Worm (Caenorhabditis elegans) whole organism, mixed stage, embryonic: ENCODE data around the gene F31E8.4.
"Not testable (repeated sequence)": the region's sequence is repeated elsewhere in the genome, so short reads cannot be mapped to it uniquely, and the experiment has no call there.

Experiments
- bed-3 ChIP-seq: fragments of 200-800 bp; sonication (Bioruptor generic); optimal IDR thresholded peaks from 3 replicates; lab custom pipeline; 2018; ENCODE audit warnings: mild to moderate bottlenecking, missing genetic modification characterization, moderate library complexity, missing compliant biosample characterization
- blmp-1 ChIP-seq: fragments of 150-350 bp; optimal IDR thresholded peaks from 2 replicates; lab custom pipeline; 2014; ENCODE audit warnings: missing biosample characterization, missing genetic modification characterization
- ceh-39 ChIP-seq: fragments of 150-350 bp; optimal IDR thresholded peaks from 2 replicates; lab custom pipeline; 2014; ENCODE audit warnings: missing biosample characterization, missing genetic modification characterization
- ceh-43 ChIP-seq: fragments of 200-800 bp; sonication (Bioruptor generic); optimal IDR thresholded peaks from 2 replicates; lab custom pipeline; 2018; ENCODE audit warnings: mild to moderate bottlenecking, missing genetic modification characterization, moderate library complexity, missing compliant biosample characterization
- ceh-83 ChIP-seq: fragments of 200-800 bp; sonication (Bioruptor generic); optimal IDR thresholded peaks from 2 replicates; lab custom pipeline; 2018; ENCODE audit warnings: mild to moderate bottlenecking, missing genetic modification characterization, missing compliant biosample characterization
- ces-1 ChIP-seq: fragments of 150-350 bp; optimal IDR thresholded peaks from 2 replicates; lab custom pipeline; 2014; ENCODE audit warnings: missing biosample characterization, missing genetic modification reagents, missing genetic modification characterization
- cnd-1 ChIP-seq: fragments of 200-800 bp; sonication (Bioruptor generic); optimal IDR thresholded peaks from 2 replicates; lab custom pipeline; 2018; ENCODE audit warnings: mild to moderate bottlenecking, missing genetic modification characterization, missing compliant biosample characterization
- drap-1 ChIP-seq: fragments of 200-800 bp; sonication (Bioruptor generic); optimal IDR thresholded peaks from 3 replicates; lab custom pipeline; 2018; ENCODE audit warnings: mild to moderate bottlenecking, missing genetic modification characterization, missing compliant biosample characterization
- elt-1 ChIP-seq: sonication (generic microtip); optimal IDR thresholded peaks from 2 replicates; lab custom pipeline; 2017; ENCODE audit warnings: missing genetic modification characterization, mild to moderate bottlenecking, missing compliant biosample characterization, antibody characterized with exemption, moderate library complexity, borderline replicate concordance; ENCODE audit not compliant: insufficient read depth
- elt-3 ChIP-seq: fragments of 150-350 bp; optimal IDR thresholded peaks from 2 replicates; lab custom pipeline; 2014; ENCODE audit warnings: missing biosample characterization, missing genetic modification characterization
- flh-1 ChIP-seq: fragments of 200-800 bp; sonication (Bioruptor generic); optimal IDR thresholded peaks from 2 replicates; lab custom pipeline; 2018; ENCODE audit warnings: mild to moderate bottlenecking, missing genetic modification characterization, moderate library complexity, missing compliant biosample characterization
- ham-2 ChIP-seq: fragments of 200-800 bp; sonication (Bioruptor generic); optimal IDR thresholded peaks from 2 replicates; lab custom pipeline; 2018; ENCODE audit warnings: mild to moderate bottlenecking, missing genetic modification characterization, missing compliant biosample characterization
- hlh-1 ChIP-seq: fragments of 150-350 bp; optimal IDR thresholded peaks from 2 replicates; lab custom pipeline; 2014; ENCODE audit warnings: missing biosample characterization, missing genetic modification reagents, missing genetic modification characterization
- lin-13 ChIP-seq: fragments of 150-350 bp; optimal IDR thresholded peaks from 2 replicates; lab custom pipeline; 2014; ENCODE audit warnings: missing biosample characterization, missing genetic modification characterization
- lsy-2 ChIP-seq: fragments of 150-350 bp; optimal IDR thresholded peaks from 2 replicates; lab custom pipeline; 2014; ENCODE audit warnings: missing biosample characterization, missing genetic modification characterization
- mab-5 ChIP-seq: fragments of 150-350 bp; optimal IDR thresholded peaks from 2 replicates; lab custom pipeline; 2014; ENCODE audit warnings: missing biosample characterization, missing genetic modification characterization
- nhr-12 ChIP-seq: fragments of 150-350 bp; optimal IDR thresholded peaks from 2 replicates; lab custom pipeline; 2014; ENCODE audit warnings: missing biosample characterization, missing genetic modification characterization
- nhr-2 ChIP-seq: fragments of 150-350 bp; optimal IDR thresholded peaks from 2 replicates; lab custom pipeline; 2014; ENCODE audit warnings: missing biosample characterization, missing genetic modification characterization
- nhr-237 ChIP-seq: fragments of 150-350 bp; optimal IDR thresholded peaks from 2 replicates; lab custom pipeline; 2014; ENCODE audit warnings: missing biosample characterization, missing genetic modification characterization
- nhr-76 ChIP-seq: sonication (generic microtip); optimal IDR thresholded peaks from 2 replicates; lab custom pipeline; 2017; ENCODE audit warnings: missing biosample characterization, missing genetic modification characterization
- pha-4 ChIP-seq: fragments of 150-350 bp; optimal IDR thresholded peaks from 2 replicates; lab custom pipeline; 2018; ENCODE audit warnings: missing biosample characterization, missing genetic modification reagents, missing genetic modification characterization
- sem-2 ChIP-seq: fragments of 200-800 bp; sonication (Bioruptor generic); optimal IDR thresholded peaks from 2 replicates; lab custom pipeline; 2018; ENCODE audit warnings: mild to moderate bottlenecking, missing genetic modification characterization, missing compliant biosample characterization
- snpc-4 ChIP-seq: fragments of 150-350 bp; optimal IDR thresholded peaks from 2 replicates; lab custom pipeline; 2014; ENCODE audit warnings: missing biosample characterization, missing genetic modification characterization
- sptf-1 ChIP-seq: sonication (generic microtip); optimal IDR thresholded peaks from 2 replicates; lab custom pipeline; 2017; ENCODE audit warnings: mild to moderate bottlenecking, missing genetic modification characterization, moderate library complexity, missing compliant biosample characterization
- tbx-8 ChIP-seq: fragments of 200-800 bp; sonication (Bioruptor generic); optimal IDR thresholded peaks from 2 replicates; lab custom pipeline; 2018; ENCODE audit warnings: mild to moderate bottlenecking, missing genetic modification characterization, moderate library complexity, missing compliant biosample characterization
- unc-120 ChIP-seq: sonication (generic microtip); optimal IDR thresholded peaks from 2 replicates; lab custom pipeline; 2017; ENCODE audit warnings: missing genetic modification characterization, missing compliant biosample characterization; ENCODE audit not compliant: poor library complexity, severe bottlenecking
- unc-39 ChIP-seq: fragments of 150-350 bp; optimal IDR thresholded peaks from 2 replicates; lab custom pipeline; 2014; ENCODE audit warnings: missing biosample characterization, missing genetic modification characterization
- unc-62 ChIP-seq: fragments of 150-350 bp; optimal IDR thresholded peaks from 2 replicates; lab custom pipeline; 2014; ENCODE audit warnings: missing biosample characterization, missing genetic modification reagents, missing genetic modification characterization
- zip-8 ChIP-seq: fragments of 150-350 bp; optimal IDR thresholded peaks from 2 replicates; lab custom pipeline; 2014; ENCODE audit warnings: missing biosample characterization, missing genetic modification characterization
- ztf-11 ChIP-seq: fragments of 150-350 bp; optimal IDR thresholded peaks from 2 replicates; lab custom pipeline; 2014; ENCODE audit warnings: missing biosample characterization, missing genetic modification characterization

F31E8.4 gene

DNA sequence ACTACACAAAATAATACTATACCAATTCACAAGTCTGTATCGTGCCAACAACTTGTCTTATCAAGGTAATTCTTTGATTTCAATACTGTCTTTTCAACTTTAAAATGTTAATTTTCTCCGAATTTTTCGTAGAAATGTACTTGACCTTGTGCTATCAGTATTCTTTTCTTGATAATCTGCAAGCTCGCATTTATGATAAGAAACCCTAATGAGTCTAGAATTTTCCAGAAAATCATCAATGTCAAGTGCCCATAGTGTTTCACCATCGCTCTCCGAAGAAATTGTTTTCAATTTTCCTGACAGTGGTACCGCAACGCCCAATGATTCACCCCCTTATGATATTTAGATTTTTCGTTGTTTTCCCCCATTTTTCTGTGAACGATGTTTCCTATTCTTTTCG, 18.7 kb downstream of the F31E8.4 start:
- TF ChIP-seq zip-8 (tag; lab: Kevin White, UChicago) = no peak
- no peak for TF ChIP-seq sem-2 (GFP tag; lab: Kevin White, UChicago)
- TF ChIP-seq hlh-1 (tag; lab: Kevin White, UChicago) = no peak
- no peak for TF ChIP-seq cnd-1 (tag; lab: Kevin White, UChicago)
- TF ChIP-seq nhr-237 = no peak
- TF ChIP-seq tbx-8 = no peak
- TF ChIP-seq ceh-39 (tag; lab: Kevin White, UChicago) = no peak
- no peak for TF ChIP-seq bed-3 (GFP tag; lab: Kevin White, UChicago)
- no peak for TF ChIP-seq lsy-2 (tag; lab: Kevin White, UChicago)
- no peak for TF ChIP-seq ztf-11
- TF ChIP-seq, all 35 proteins: peak for 0

DNA sequence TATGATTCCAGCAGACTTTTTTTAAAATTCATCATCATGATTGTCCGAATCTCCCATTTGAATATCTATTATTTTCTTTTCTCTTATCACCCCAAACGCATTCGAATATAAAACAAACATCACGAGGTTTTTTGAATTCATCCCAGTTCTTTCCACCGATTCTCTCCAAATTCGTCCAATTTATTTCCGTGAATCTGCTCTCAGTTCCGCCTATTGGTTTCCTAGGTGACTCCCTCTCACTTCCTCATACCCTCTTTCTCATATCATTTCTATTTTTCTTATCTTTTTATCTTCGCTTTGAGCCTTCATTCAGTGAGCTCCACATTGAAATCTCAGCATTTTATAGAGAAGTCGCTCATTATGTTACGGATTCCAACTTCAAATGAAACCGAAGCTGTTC, 20.9 kb downstream of the F31E8.4 start, which contains the start of gene T13C2.7:
Gene T13C2.7 (plus strand): TSS at position 301 of the 400 bp plus-strand sequence.
- TF ChIP-seq lsy-2 (tag; lab: Kevin White, UChicago) = no peak

DNA sequence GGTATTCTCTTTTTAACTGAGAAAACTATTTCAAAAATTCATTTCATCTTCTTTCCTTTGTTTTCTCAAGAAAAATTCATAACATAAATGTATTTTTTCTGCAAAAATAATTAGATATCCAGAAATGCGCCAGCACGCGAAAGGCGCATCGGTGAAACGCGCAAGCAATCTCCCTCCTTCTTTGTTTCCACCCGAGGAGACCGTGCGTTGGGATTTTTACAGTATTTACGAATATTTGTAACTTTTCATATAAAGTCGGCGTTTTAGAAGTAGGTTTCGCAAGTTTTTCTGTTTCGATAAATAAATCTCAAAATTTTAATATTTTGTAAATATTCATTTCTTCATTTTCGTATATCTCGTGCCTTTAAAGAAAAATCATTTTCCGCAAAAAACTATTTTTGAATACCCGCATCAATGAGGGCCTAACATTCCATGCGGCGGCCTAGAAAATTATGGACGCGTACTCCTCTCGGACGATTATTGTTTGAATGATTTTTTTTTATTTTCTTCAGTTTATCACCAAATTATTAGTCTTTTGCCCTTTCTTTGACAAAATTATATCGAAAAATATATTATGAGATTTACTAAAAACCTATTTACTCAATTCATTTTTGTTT, 23.4 kb downstream of the F31E8.4 start, which contains the start of gene ssup-72:
Gene ssup-72 (plus strand): TSS at position 181 of the 617 bp plus-strand sequence.
- TF ChIP-seq ces-1 (GFP tag; lab: Kevin White, UChicago) (peak; percentile 44), sptf-1 (peak; percentile 9), blmp-1 (tag; lab: Kevin White, UChicago) (no peak)

DNA sequence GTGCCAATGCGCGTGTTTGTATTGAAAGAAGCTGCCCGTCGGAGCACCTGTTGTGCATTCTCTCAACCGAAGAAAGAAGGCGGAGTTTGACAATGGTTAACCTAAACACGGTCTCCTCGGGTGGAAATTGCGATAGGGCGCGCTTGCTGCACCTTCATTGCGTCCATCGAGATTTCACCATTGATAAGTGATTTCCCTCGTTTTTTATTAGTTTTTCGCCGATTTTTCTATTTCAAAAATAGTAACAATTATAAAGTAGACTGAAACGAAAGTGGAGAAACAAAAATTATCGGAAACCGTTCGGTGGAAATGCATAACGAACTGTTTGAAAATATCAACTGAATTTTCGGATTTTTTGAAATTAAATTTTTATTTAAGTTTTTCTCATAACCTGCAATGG, 24.9 kb downstream of the F31E8.4 start, which contains the start of gene agr-1:
Gene agr-1 (minus strand): TSS at position 101 of the 400 bp plus-strand sequence.
- not testable (repeated sequence) for TF ChIP-seq lin-13, mab-5, snpc-4 (tag; lab: Kevin White, UChicago)

DNA sequence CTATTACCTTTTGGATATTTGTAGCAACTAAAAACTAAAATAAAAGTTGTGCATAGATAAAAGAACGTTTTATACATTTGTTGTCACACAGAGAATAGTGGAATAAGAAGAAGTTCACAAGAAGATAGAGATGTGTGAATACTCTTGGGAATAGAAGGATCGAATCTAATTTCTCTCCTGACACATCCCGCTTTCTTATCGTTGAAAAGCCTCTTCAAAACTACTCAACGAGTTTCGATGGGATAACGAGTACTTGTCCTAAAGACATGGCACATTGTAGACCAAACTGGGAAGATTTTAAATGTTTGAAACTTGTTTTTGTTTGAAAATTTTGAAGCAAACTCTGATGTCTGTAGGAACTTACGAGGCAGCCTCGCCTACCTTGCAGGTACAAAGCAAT, 27.5 kb downstream of the F31E8.4 start:
- TF ChIP-seq ham-2 (GFP tag; lab: Kevin White, UChicago) (no peak), ces-1 (GFP tag; lab: Kevin White, UChicago) (peak; percentile 73)

DNA sequence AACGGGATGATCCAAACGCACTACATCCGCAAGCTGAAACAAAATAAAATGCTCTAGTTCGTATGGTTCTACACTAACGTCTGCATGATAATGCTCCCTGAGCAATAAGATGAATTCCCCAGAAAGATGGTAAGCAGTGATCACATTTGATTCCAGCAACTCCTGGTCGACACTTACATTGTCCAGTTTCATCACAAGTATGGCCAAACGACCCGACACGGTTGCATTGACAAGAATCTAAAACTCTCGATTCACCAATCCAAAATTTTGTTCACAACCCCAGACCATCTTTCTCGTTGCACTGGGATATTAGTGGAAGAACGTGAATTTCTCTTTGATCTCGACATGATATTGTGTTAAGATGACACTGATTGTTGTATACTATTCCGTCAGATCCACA, 29.9 kb downstream of the F31E8.4 start:
- TF ChIP-seq hlh-1 (tag; lab: Kevin White, UChicago) (no peak), unc-120 (tag; lab: Kevin White, UChicago) (no peak), ham-2 (GFP tag; lab: Kevin White, UChicago) (no peak), elt-1 (no peak), lin-13 (tag; lab: Kevin White, UChicago) (no peak), ztf-11 (no peak), ceh-83 (GFP tag; lab: Kevin White, UChicago) (no peak), pha-4 (tag; lab: Kevin White, UChicago) (no peak), nhr-12 (tag; lab: Kevin White, UChicago) (no peak), ceh-39 (tag; lab: Kevin White, UChicago) (no peak), bed-3 (GFP tag; lab: Kevin White, UChicago) (no peak), sptf-1 (no peak), unc-62 (GFP tag; lab: Kevin White, UChicago) (no peak)

DNA sequence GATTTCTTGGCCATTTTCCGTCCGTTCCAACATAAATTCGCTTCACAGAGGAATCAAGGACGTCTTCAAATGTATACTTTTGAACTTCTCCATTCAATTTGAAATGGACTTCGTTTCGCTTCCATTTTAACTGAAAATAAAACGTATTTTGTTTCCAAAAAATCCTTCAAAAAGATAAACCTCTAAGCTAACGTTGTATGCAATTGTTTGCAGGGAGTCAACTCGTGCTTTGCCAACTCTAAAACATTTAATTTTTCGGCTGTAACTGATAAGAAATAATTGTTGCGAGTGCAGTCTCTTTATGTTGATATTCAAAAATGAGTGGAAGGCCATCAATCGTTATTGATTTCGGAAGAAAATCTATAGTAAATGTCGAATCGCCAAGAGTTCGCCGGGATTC, 31.9 kb downstream of the F31E8.4 start, which contains the start of gene F41G3.18:
Gene F41G3.18 (plus strand): TSS at position 301 of the 400 bp plus-strand sequence.
- TF ChIP-seq pha-4 (tag; lab: Kevin White, UChicago) (no peak), blmp-1 (tag; lab: Kevin White, UChicago) (no peak), zip-8 (tag; lab: Kevin White, UChicago) (no peak), unc-39 (tag; lab: Kevin White, UChicago) (no peak), ztf-11 (no peak), ham-2 (GFP tag; lab: Kevin White, UChicago) (no peak), drap-1 (GFP tag; lab: Kevin White, UChicago) (no peak), nhr-2 (no peak), nhr-76 (tag; lab: Kevin White, UChicago) (no peak), elt-1 (no peak), bed-3 (GFP tag; lab: Kevin White, UChicago) (no peak), flh-1 (no peak), elt-3 (tag; lab: Kevin White, UChicago) (no peak), tbx-8 (no peak), unc-62 (GFP tag; lab: Kevin White, UChicago) (no peak), ceh-43 (GFP tag; lab: Kevin White, UChicago) (no peak), hlh-1 (tag; lab: Kevin White, UChicago) (no peak), ceh-83 (GFP tag; lab: Kevin White, UChicago) (no peak), cnd-1 (tag; lab: Kevin White, UChicago) (no peak), unc-120 (tag; lab: Kevin White, UChicago) (no peak)
